Fruit fly (Drosophila melanogaster): Measurements from ENCODE around the gene CG14325.

Gene CG14325

dm6 chr3R:17605872-17606271, 21.1 kb upstream of the CG14325 start, which contains the start of gene sll (continued):
- TF ChIP-seq zf30C (GFP tag; optimal IDR thresholded peaks at IDR 0.05) (no peak), ato (GFP tag; IDR thresholded peaks at IDR 0.05; ENCODE audit: partially characterized antibody) (no peak), sens-2 (GFP tag; IDR thresholded peaks at IDR 0.05) (no peak), CG4404 (GFP tag; IDR thresholded peaks at IDR 0.05) (no peak), phol (tag; optimal IDR thresholded peaks at IDR 0.05) (peak; percentile 25), ap (GFP tag; IDR thresholded peaks at IDR 0.05) (no peak), CHES-1-like (GFP tag; optimal IDR thresholded peaks at IDR 0.05) (no peak), scrt (GFP tag; optimal IDR thresholded peaks at IDR 0.05) (no peak), CG7357 (GFP tag; IDR thresholded peaks at IDR 0.05) (no peak), CG33213 (GFP tag; optimal IDR thresholded peaks at IDR 0.05) (no peak), CG6791 (GFP tag; IDR thresholded peaks at IDR 0.05; ENCODE audit: partially characterized antibody) (peak; percentile 51; the same call in 1 of the 3 replicates), ham (GFP tag; IDR thresholded peaks at IDR 0.05) (no peak), Spps (tag; optimal IDR thresholded peaks at IDR 0.05) (no peak), ro (GFP tag; IDR thresholded peaks at IDR 0.05) (no peak), bsh (GFP tag; optimal IDR thresholded peaks at IDR 0.05) (no peak), CG7556 (GFP tag; optimal IDR thresholded peaks at IDR 0.05) (no peak), Sox100B (GFP tag; optimal IDR thresholded peaks at IDR 0.05) (no peak), gro (GFP tag; optimal IDR thresholded peaks at IDR 0.05) (no peak), Eip74EF (GFP tag; optimal IDR thresholded peaks at IDR 0.05) (no peak), stc (GFP tag; IDR thresholded peaks at IDR 0.05) (no peak), wor (GFP tag; IDR thresholded peaks at IDR 0.05) (no peak), Lpt (GFP tag; optimal IDR thresholded peaks at IDR 0.05) (no peak), Dad (GFP tag; optimal IDR thresholded peaks at IDR 0.05) (no peak), CG11560 (tag; IDR thresholded peaks at IDR 0.05) (no peak), CG10959 (GFP tag; IDR thresholded peaks at IDR 0.05) (no peak), CG12391 (tag; optimal IDR thresholded peaks at IDR 0.05) (peak; percentile 9), ssp (GFP tag; IDR thresholded peaks at IDR 0.05) (no peak), CG1603 (tag; optimal IDR thresholded peaks at IDR 0.05) (peak; percentile 29), odd (GFP tag; optimal IDR thresholded peaks at IDR 0.05) (no peak), gce (GFP tag; IDR thresholded peaks at IDR 0.05) (no peak), br (optimal IDR thresholded peaks at IDR 0.05) (no peak), Atf3 (GFP tag; optimal IDR thresholded peaks at IDR 0.05) (no peak), crp (GFP tag; optimal IDR thresholded peaks at IDR 0.05) (peak; percentile 11 to 79), CG9932 (GFP tag; IDR thresholded peaks at IDR 0.05) (no peak), usp (GFP tag; optimal IDR thresholded peaks at IDR 0.05) (no peak), Hr51 (GFP tag; optimal IDR thresholded peaks at IDR 0.05) (no peak), trem (tag; optimal IDR thresholded peaks at IDR 0.05) (no peak), Bgb (GFP tag; IDR thresholded peaks at IDR 0.05; ENCODE audit: partially characterized antibody) (no peak), slou (GFP tag; optimal IDR thresholded peaks at IDR 0.05) (no peak), CG2120 (GFP tag; optimal IDR thresholded peaks at IDR 0.05) (no peak), HLH3B (GFP tag; IDR thresholded peaks at IDR 0.05) (no peak), CG16779 (GFP tag; IDR thresholded peaks at IDR 0.05) (no peak), HLH4C (GFP tag; IDR thresholded peaks at IDR 0.05; ENCODE audit: partially characterized antibody) (no peak), CG12659 (GFP tag; optimal IDR thresholded peaks at IDR 0.05) (no peak), cas (GFP tag; IDR thresholded peaks at IDR 0.05) (no peak), row (GFP tag; IDR thresholded peaks at IDR 0.05) (no peak; the same call in 2 of the 3 replicates), CG7745 (tag; optimal IDR thresholded peaks at IDR 0.05) (no peak), CG4854 (GFP tag; optimal IDR thresholded peaks at IDR 0.05) (no peak), ash1 (GFP tag; optimal IDR thresholded peaks at IDR 0.05) (no peak), CG10267 (tag; optimal IDR thresholded peaks at IDR 0.05) (peak; percentile 20), CG17186 (GFP tag; optimal IDR thresholded peaks at IDR 0.05) (no peak), sug (tag; optimal IDR thresholded peaks at IDR 0.05) (no peak)
